Worm (Caenorhabditis elegans): Measurements from ENCODE around the gene str-7.

Gene str-7

ce11 chrV:16132215-16132614 is 32.9 kb upstream of the str-7 start:
- no peak for TF ChIP-seq fos-1 (tag; optimal IDR thresholded peaks at IDR 0.05)
- no peak for TF ChIP-seq ztf-11 (tag; optimal IDR thresholded peaks at IDR 0.05)
- peak; percentile 15 for TF ChIP-seq zip-4 (GFP tag; optimal IDR thresholded peaks at IDR 0.05)
- TF ChIP-seq sox-4 (tag; optimal IDR thresholded peaks at IDR 0.05) = no peak
- no peak for TF ChIP-seq C16A3.4 (tag; optimal IDR thresholded peaks at IDR 0.05)

ce11 chrV:16131249-16131648 is 31.9 kb upstream of the str-7 start, which contains the start of gene fbxa-142:
Gene fbxa-142 (minus strand): TSS chrV:16131349.
- TF ChIP-seq nhr-12 (tag; optimal IDR thresholded peaks at IDR 0.05) (no peak), dpl-1 (GFP tag; optimal IDR thresholded peaks at IDR 0.05) (no peak), lin-14 (GFP tag; optimal IDR thresholded peaks at IDR 0.05) (no peak), pag-3 (tag; optimal IDR thresholded peaks at IDR 0.05; ENCODE audit: borderline replicate concordance, insufficient read depth) (no peak), nhr-76 (tag; optimal IDR thresholded peaks at IDR 0.05) (no peak), mef-2 (tag; optimal IDR thresholded peaks at IDR 0.05) (no peak), alr-1 (tag; optimal IDR thresholded peaks at IDR 0.05; ENCODE audit: borderline replicate concordance) (no peak), nhr-47 (tag; optimal IDR thresholded peaks at IDR 0.05) (no peak), tlp-1 (tag; optimal IDR thresholded peaks at IDR 0.05) (no peak), C16A3.4 (tag; optimal IDR thresholded peaks at IDR 0.05) (no peak), ets-5 (GFP tag; IDR thresholded peaks at IDR 0.05) (no peak), lin-13 (GFP tag; optimal IDR thresholded peaks at IDR 0.05) (no peak), ces-1 (GFP tag; optimal IDR thresholded peaks at IDR 0.05) (no peak), jun-1 (tag; optimal IDR thresholded peaks at IDR 0.05) (no peak), unc-98 (GFP tag; IDR thresholded peaks at IDR 0.05) (no peak), sox-4 (tag; optimal IDR thresholded peaks at IDR 0.05) (no peak), xbp-1 (tag; optimal IDR thresholded peaks at IDR 0.05) (no peak), ztf-4 (tag; optimal IDR thresholded peaks at IDR 0.05) (no peak)

- TF ChIP-seq elt-2 (tag; optimal IDR thresholded peaks at IDR 0.05) (peak; percentile 20), pqm-1 (tag; optimal IDR thresholded peaks at IDR 0.05) (no peak), ets-5 (GFP tag; IDR thresholded peaks at IDR 0.05) (no peak)
These were observed 29.8 kb upstream of the str-7 start for ce11 chrV:16129116-16129515.

ce11 chrV:16127401-16127800 is 28.1 kb upstream of the str-7 start, which contains the start of gene fbxa-143:
Gene fbxa-143 (minus strand): TSS chrV:16127501.
- TF ChIP-seq ces-1 (GFP tag; optimal IDR thresholded peaks at IDR 0.05) = no peak
- TF ChIP-seq efl-1 (optimal IDR thresholded peaks at IDR 0.05) = no peak
- TF ChIP-seq efl-1 (GFP tag; optimal IDR thresholded peaks at IDR 0.05 in 1 of 2) = peak in 1 of 2 experiments; percentile 6

- TF ChIP-seq tbx-2 (tag; optimal IDR thresholded peaks at IDR 0.05) (no peak), xbp-1 (tag; optimal IDR thresholded peaks at IDR 0.05) (no peak), hlh-4 (tag; optimal IDR thresholded peaks at IDR 0.05) (no peak), snpc-4 (tag; optimal IDR thresholded peaks at IDR 0.05) (no peak), fos-1 (tag; optimal IDR thresholded peaks at IDR 0.05) (no peak), lin-14 (GFP tag; optimal IDR thresholded peaks at IDR 0.05) (no peak), skn-1 (tag; optimal IDR thresholded peaks at IDR 0.05) (no peak), vab-15 (tag; optimal IDR thresholded peaks at IDR 0.05) (no peak), nhr-76 (tag; optimal IDR thresholded peaks at IDR 0.05) (no peak), ces-1 (GFP tag; optimal IDR thresholded peaks at IDR 0.05) (no peak), unc-86 (tag; optimal IDR thresholded peaks at IDR 0.05) (no peak), lin-39 (tag; optimal IDR thresholded peaks at IDR 0.05) (no peak), grh-1 (GFP tag; IDR thresholded peaks at IDR 0.05) (no peak), mep-1 (tag; optimal IDR thresholded peaks at IDR 0.05) (no peak), lin-35 (GFP tag; optimal IDR thresholded peaks at IDR 0.05) (no peak), ztf-11 (tag; optimal IDR thresholded peaks at IDR 0.05) (no peak), nhr-85 (tag) (no peak), ceh-90 (tag; optimal IDR thresholded peaks at IDR 0.05) (no peak)
These were observed 25.4 kb upstream of the str-7 start, which contains the start of gene nhr-111 for ce11 chrV:16124739-16125138. Gene nhr-111 (minus strand): TSS chrV:16124839.
